Fruit fly (Drosophila melanogaster): ENCODE measurements around the gene CG12084.
A peak's percentile ranks its signal among the peaks of the same experiment; 100 is the strongest.

The CG12084 gene

dm6 chr3L:1442906-1443305 lies 53.5 kb downstream of the CG12084 start (continued):
- TF ChIP-seq dimm (GFP tag; IDR thresholded peaks at IDR 0.05) (peak; percentile 78), CG9932 (GFP tag; IDR thresholded peaks at IDR 0.05) (no peak), CG6854 (GFP tag; optimal IDR thresholded peaks at IDR 0.05) (no peak), unc-4 (GFP tag; IDR thresholded peaks at IDR 0.05; ENCODE audit: partially characterized antibody) (no peak), Sox102F (GFP tag; optimal IDR thresholded peaks at IDR 0.05) (peak; percentile 83), bcd (GFP tag; optimal IDR thresholded peaks at IDR 0.05) (peak; percentile 79), CG17912 (GFP tag; optimal IDR thresholded peaks at IDR 0.05) (no peak), ham (GFP tag; IDR thresholded peaks at IDR 0.05) (no peak), CG6683 (GFP tag; optimal IDR thresholded peaks at IDR 0.05) (no peak), peb (GFP tag; IDR thresholded peaks at IDR 0.05) (peak; percentile 79), NC2β (GFP tag; optimal IDR thresholded peaks at IDR 0.05) (peak; percentile 90), dmrt11E (tag; optimal IDR thresholded peaks at IDR 0.05) (peak; percentile 98), tio (GFP tag; optimal IDR thresholded peaks at IDR 0.05) (peak; percentile 80), ash1 (GFP tag; optimal IDR thresholded peaks at IDR 0.05) (no peak), Xbp1 (GFP tag; optimal IDR thresholded peaks at IDR 0.05) (peak; percentile 88), CG7745 (tag; optimal IDR thresholded peaks at IDR 0.05) (peak; percentile 84), chn (GFP tag; optimal IDR thresholded peaks at IDR 0.05) (peak; percentile 94), CG8089 (GFP tag; optimal IDR thresholded peaks at IDR 0.05) (peak; percentile 78), pan (optimal IDR thresholded peaks at IDR 0.05) (peak in 1 of 2 experiments; percentile 58), pan (GFP tag; optimal IDR thresholded peaks at IDR 0.05 in 1 of 2, IDR thresholded peaks at IDR 0.05 in 1 of 2) (peak; percentile 64 to 76), HLH4C (GFP tag; IDR thresholded peaks at IDR 0.05; ENCODE audit: partially characterized antibody) (no peak), CG17802 (tag; optimal IDR thresholded peaks at IDR 0.05) (peak; percentile 65), dati (GFP tag; IDR thresholded peaks at IDR 0.05) (peak; percentile 80), Dbx (GFP tag; IDR thresholded peaks at IDR 0.05) (no peak), CG5245 (GFP tag; optimal IDR thresholded peaks at IDR 0.05) (peak; percentile 75), CG2120 (GFP tag; optimal IDR thresholded peaks at IDR 0.05) (no peak), Blimp-1 (GFP tag; optimal IDR thresholded peaks at IDR 0.05) (peak; percentile 93), CG12769 (tag; optimal IDR thresholded peaks at IDR 0.05) (peak; percentile 7), dm (GFP tag; optimal IDR thresholded peaks at IDR 0.05) (peak; percentile 55), CG4820 (GFP tag; optimal IDR thresholded peaks at IDR 0.05) (peak; percentile 85), CG14050 (GFP tag; IDR thresholded peaks at IDR 0.05) (peak; percentile 53; the same call in 2 of the 3 replicates), zen2 (GFP tag; IDR thresholded peaks at IDR 0.05; ENCODE audit: partially characterized antibody) (no peak), CG13775 (GFP tag; optimal IDR thresholded peaks at IDR 0.05) (peak; percentile 78), wek (GFP tag; optimal IDR thresholded peaks at IDR 0.05) (no peak), pnt (GFP tag; optimal IDR thresholded peaks at IDR 0.05) (peak; percentile 83), salm (tag; optimal IDR thresholded peaks at IDR 0.05) (peak; percentile 77), CG2202 (tag; optimal IDR thresholded peaks at IDR 0.05) (peak; percentile 95), tin (GFP tag; optimal IDR thresholded peaks at IDR 0.05) (peak; percentile 87), Fer2 (tag; optimal IDR thresholded peaks at IDR 0.05) (peak; percentile 5), CG12104 (GFP tag; optimal IDR thresholded peaks at IDR 0.05) (peak; percentile 65), H15 (GFP tag; IDR thresholded peaks at IDR 0.05) (peak; percentile 92), Ada2b (GFP tag; IDR thresholded peaks at IDR 0.05) (peak; percentile 59; the same call in 1 of the 2 replicates), slou (GFP tag; optimal IDR thresholded peaks at IDR 0.05) (no peak), otp (GFP tag; IDR thresholded peaks at IDR 0.05) (peak; percentile 96)
